Worm (Caenorhabditis elegans): ENCODE data around the gene srh-235.

ce11 chrV:17467881-17468280 lies 3.6 kb downstream of the srh-235 start:
- TF ChIP-seq nhr-76 (tag; optimal IDR thresholded peaks at IDR 0.05), result no peak
- no peak for TF ChIP-seq mab-5 (tag; optimal IDR thresholded peaks at IDR 0.05)
- TF ChIP-seq blmp-1 (tag; optimal IDR thresholded peaks at IDR 0.05), result no peak
- no peak for TF ChIP-seq nhr-28 (tag; optimal IDR thresholded peaks at IDR 0.05)
- no peak for TF ChIP-seq elt-1 (tag; optimal IDR thresholded peaks at IDR 0.05; ENCODE audit: borderline replicate concordance, insufficient read depth)
- TF ChIP-seq elt-3 (tag; optimal IDR thresholded peaks at IDR 0.05), result no peak
- TF ChIP-seq sptf-1 (tag; optimal IDR thresholded peaks at IDR 0.05), result no peak
- no peak for TF ChIP-seq ham-2 (GFP tag; optimal IDR thresholded peaks at IDR 0.05)
- TF ChIP-seq nhr-237 (tag; optimal IDR thresholded peaks at IDR 0.05), result no peak
- TF ChIP-seq lin-13 (tag; optimal IDR thresholded peaks at IDR 0.05), result no peak
- no peak for TF ChIP-seq lin-32 (GFP tag; optimal IDR thresholded peaks at IDR 0.05)
